Fruit fly (Drosophila melanogaster): ENCODE data around the gene Gbeta13F.

Gene Gbeta13F

dm6 chrX:15874437-15874836 is 14.5 kb downstream of the Gbeta13F start:
- TF ChIP-seq fru (GFP tag; optimal IDR thresholded peaks at IDR 0.05) (no peak), Dfd (GFP tag; optimal IDR thresholded peaks at IDR 0.05) (no peak), CrebA (GFP tag; optimal IDR thresholded peaks at IDR 0.05; ENCODE audit: borderline replicate concordance) (no peak), tai (GFP tag; optimal IDR thresholded peaks at IDR 0.05) (no peak), brk (GFP tag; optimal IDR thresholded peaks at IDR 0.05) (no peak), h (GFP tag; optimal IDR thresholded peaks at IDR 0.05) (no peak), OdsH (GFP tag; optimal IDR thresholded peaks at IDR 0.05) (no peak), HLH106 (tag; optimal IDR thresholded peaks at IDR 0.05) (no peak), GATAd (GFP tag; optimal IDR thresholded peaks at IDR 0.05) (no peak), CG32264 (GFP tag; optimal IDR thresholded peaks at IDR 0.05) (no peak), sv (GFP tag; optimal IDR thresholded peaks at IDR 0.05) (no peak), dsf (GFP tag; optimal IDR thresholded peaks at IDR 0.05; ENCODE audit: borderline replicate concordance) (no peak), CG9705 (GFP tag; optimal IDR thresholded peaks at IDR 0.05) (no peak), dl (GFP tag; optimal IDR thresholded peaks at IDR 0.05; ENCODE audit: insufficient read depth in 1 of 2, partially characterized antibody in 2 of 2) (no peak), jim (GFP tag; optimal IDR thresholded peaks at IDR 0.05) (no peak), rgr (GFP tag; optimal IDR thresholded peaks at IDR 0.05) (no peak), woc (GFP tag; optimal IDR thresholded peaks at IDR 0.05) (no peak), Dif (GFP tag; optimal IDR thresholded peaks at IDR 0.05; ENCODE audit: partially characterized antibody) (no peak), foxo (GFP tag; optimal IDR thresholded peaks at IDR 0.05) (no peak), Myc (optimal IDR thresholded peaks at IDR 0.05) (no peak)

- TF ChIP-seq GATAd (GFP tag; optimal IDR thresholded peaks at IDR 0.05) (no peak), Mio (GFP tag; optimal IDR thresholded peaks at IDR 0.05) (no peak), brk (GFP tag; optimal IDR thresholded peaks at IDR 0.05) (no peak), sv (GFP tag; optimal IDR thresholded peaks at IDR 0.05) (no peak), Dif (GFP tag; optimal IDR thresholded peaks at IDR 0.05; ENCODE audit: partially characterized antibody) (no peak), Hnf4 (GFP tag; optimal IDR thresholded peaks at IDR 0.05) (no peak), dsf (GFP tag; optimal IDR thresholded peaks at IDR 0.05; ENCODE audit: borderline replicate concordance) (no peak), HLH106 (tag; optimal IDR thresholded peaks at IDR 0.05) (no peak), Hr78 (GFP tag; optimal IDR thresholded peaks at IDR 0.05) (no peak), usp (GFP tag; optimal IDR thresholded peaks at IDR 0.05) (no peak)
Measured at dm6 chrX:15875569-15875968, 15.7 kb downstream of the Gbeta13F start.

dm6 chrX:15886411-15887246 is 26.7 kb downstream of the Gbeta13F start:
- TF ChIP-seq Dif (GFP tag; optimal IDR thresholded peaks at IDR 0.05; ENCODE audit: partially characterized antibody) (no peak), CG32264 (GFP tag; optimal IDR thresholded peaks at IDR 0.05) (peak; percentile 38), br (GFP tag; optimal IDR thresholded peaks at IDR 0.05) (peak; percentile 21), ey (GFP tag; optimal IDR thresholded peaks at IDR 0.05) (no peak), psq (GFP tag; optimal IDR thresholded peaks at IDR 0.05) (peak; percentile 100), woc (GFP tag; optimal IDR thresholded peaks at IDR 0.05) (no peak), brk (GFP tag; optimal IDR thresholded peaks at IDR 0.05) (no peak), sage (GFP tag; optimal IDR thresholded peaks at IDR 0.05) (peak; percentile 67), Rel (GFP tag; optimal IDR thresholded peaks at IDR 0.05) (peak; percentile 35), Rel (tag; optimal IDR thresholded peaks at IDR 0.05) (peak; percentile 38), fru (GFP tag; optimal IDR thresholded peaks at IDR 0.05) (no peak), dsf (GFP tag; optimal IDR thresholded peaks at IDR 0.05; ENCODE audit: borderline replicate concordance) (no peak), Sp1 (GFP tag; optimal IDR thresholded peaks at IDR 0.05) (peak; percentile 84)

dm6 chrX:15887247-15887616 is 27.3 kb downstream of the Gbeta13F start, which contains the start of gene tay:
tay (minus strand) TSS chrX:15887311.
- TF ChIP-seq Myc (optimal IDR thresholded peaks at IDR 0.05) (peak; percentile 18), Hr83 (GFP tag; optimal IDR thresholded peaks at IDR 0.05; ENCODE audit: poor library complexity, severe bottlenecking) (peak; percentile 4), rgr (GFP tag; optimal IDR thresholded peaks at IDR 0.05) (peak; percentile 15), GATAd (GFP tag; optimal IDR thresholded peaks at IDR 0.05) (no peak), Rel (GFP tag; optimal IDR thresholded peaks at IDR 0.05) (no peak), Rel (tag; optimal IDR thresholded peaks at IDR 0.05) (peak; percentile 44)

All from whole organism, wandering third instar larva.